Worm (Caenorhabditis elegans) whole organism, L4/young adult: ENCODE measurements around the gene clec-218.

Experiments used
- W03F9.2 ChIP-seq: fragments of 150-350 bp; optimal IDR thresholded peaks from 2 replicates; lab custom pipeline; 2014; ENCODE audit warnings: missing biosample characterization, missing genetic modification characterization
- dao-5 ChIP-seq: sonication (generic microtip); optimal IDR thresholded peaks from 2 replicates; lab custom pipeline; 2016; ENCODE audit warnings: missing genotype, missing genetic modification characterization, moderate library complexity, missing compliant biosample characterization
- him-1 ChIP-seq: sonication (generic microtip); optimal IDR thresholded peaks from 2 replicates; lab custom pipeline; 2016; ENCODE audit warnings: missing genotype, missing genetic modification reagents, missing genetic modification characterization, missing compliant biosample characterization

DNA sequence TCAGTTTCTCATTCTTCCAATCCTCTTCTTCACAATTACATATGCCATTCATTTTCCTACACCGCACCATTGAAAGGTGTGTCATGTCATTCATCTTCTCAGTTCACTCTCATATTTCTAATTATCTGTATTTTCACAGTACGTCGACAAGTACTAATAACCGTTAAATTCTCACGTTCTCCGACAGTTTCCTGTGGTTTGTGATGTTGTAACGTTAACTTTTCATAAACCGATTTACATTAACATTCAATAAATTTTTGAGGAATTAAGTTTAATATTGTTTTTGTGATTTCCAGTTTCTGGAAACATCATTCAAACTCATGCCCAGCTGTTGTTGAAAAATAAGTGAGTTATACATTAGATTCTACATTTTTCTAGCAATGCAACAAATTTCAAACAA lies 26.6 kb downstream of the clec-218 start, which contains the start of gene tmd-2:
- TF ChIP-seq him-1 (tag; lab: Kevin White, UChicago) = no peak
- no peak for TF ChIP-seq W03F9.2 (tag; lab: Kevin White, UChicago)
- no peak for TF ChIP-seq dao-5 (tag; lab: Kevin White, UChicago)
